Fruit fly (Drosophila melanogaster) whole organism, embryonic: ENCODE results near the gene CG46244.
A peak's percentile ranks its signal among the peaks of the same experiment; 100 is the strongest.

Experiments used
- ATbp ChIP-seq: fragments of 200-800 bp; sonication (Bioruptor generic); optimal IDR thresholded peaks from 2 replicates; lab custom pipeline; 2017; ENCODE audit warnings: missing biosample characterization, mild to moderate bottlenecking, missing genetic modification characterization, missing genetic modification reagents
- Bdp1 ChIP-seq: fragments of 200-800 bp; sonication (Bioruptor generic); optimal IDR thresholded peaks from 3 replicates; lab custom pipeline; 2016; ENCODE audit warnings: missing biosample characterization, missing genetic modification characterization
- CG10209 ChIP-seq: fragments of 200-800 bp; sonication (Bioruptor generic); optimal IDR thresholded peaks from 3 replicates; lab custom pipeline; 2017; ENCODE audit warnings: missing biosample characterization, mild to moderate bottlenecking, missing genetic modification characterization, missing genetic modification reagents
- CG11456 ChIP-seq: fragments of 200-800 bp; sonication (Bioruptor generic); IDR thresholded peaks from 3 replicates; pipeline ENCODE4 v1.3.6; 2022; ENCODE audit warnings: missing biosample characterization, missing genetic modification characterization
- CG11696 ChIP-seq: fragments of 200-800 bp; sonication (Bioruptor generic); IDR thresholded peaks from 2 replicates; pipeline ENCODE4 v1.3.6; 2022; ENCODE audit warnings: missing biosample characterization, missing genetic modification characterization
- CG12942 ChIP-seq: fragments of 200-800 bp; sonication (Bioruptor generic); optimal IDR thresholded peaks from 3 replicates; lab custom pipeline; 2016; ENCODE audit warnings: missing biosample characterization, missing genetic modification characterization
- CG13624 ChIP-seq: fragments of 200-800 bp; sonication (Bioruptor generic); optimal IDR thresholded peaks from 2 replicates; lab custom pipeline; 2016; ENCODE audit warnings: missing biosample characterization, missing genetic modification characterization
- CG14860 ChIP-seq: fragments of 200-800 bp; sonication (Bioruptor generic); IDR thresholded peaks from 3 replicates; pipeline ENCODE4 v1.3.6; 2022; ENCODE audit warnings: missing biosample characterization, missing genetic modification characterization; ENCODE audit not compliant: partially characterized antibody
- CG15073 ChIP-seq: fragments of 200-800 bp; sonication (Bioruptor generic); optimal IDR thresholded peaks from 2 replicates; lab custom pipeline; 2016; ENCODE audit warnings: missing biosample characterization, missing genetic modification characterization
- CG15269 ChIP-seq: fragments of 200-800 bp; sonication (Bioruptor generic); optimal IDR thresholded peaks from 2 replicates; lab custom pipeline; 2018; ENCODE audit warnings: missing biosample characterization, mild to moderate bottlenecking, missing genetic modification characterization, moderate library complexity
- CG16863 ChIP-seq: fragments of 200-800 bp; sonication (Bioruptor generic); optimal IDR thresholded peaks from 3 replicates; lab custom pipeline; 2016; ENCODE audit warnings: missing biosample characterization, missing genetic modification characterization
- CG17359 ChIP-seq: fragments of 200-800 bp; sonication (Bioruptor generic); optimal IDR thresholded peaks from 3 replicates; lab custom pipeline; 2018; ENCODE audit warnings: missing biosample characterization, mild to moderate bottlenecking, missing genetic modification characterization, moderate library complexity
- CG17385 ChIP-seq: fragments of 200-800 bp; sonication (Bioruptor generic); optimal IDR thresholded peaks from 3 replicates; lab custom pipeline; 2018; ENCODE audit warnings: missing biosample characterization, mild to moderate bottlenecking, missing genetic modification characterization
- CG2120 ChIP-seq: fragments of 200-800 bp; sonication (Bioruptor generic); optimal IDR thresholded peaks from 3 replicates; lab custom pipeline; 2016; ENCODE audit warnings: missing biosample characterization, missing genetic modification characterization
- CG30020 ChIP-seq: fragments of 200-800 bp; optimal IDR thresholded peaks from 2 replicates; lab custom pipeline; 2019; ENCODE audit warnings: missing biosample characterization, mild to moderate bottlenecking, missing genetic modification characterization, moderate library complexity
- CG30403 ChIP-seq: fragments of 200-800 bp; sonication (Bioruptor generic); optimal IDR thresholded peaks from 3 replicates; lab custom pipeline; 2016; ENCODE audit warnings: missing biosample characterization, missing genetic modification characterization
- CG34422 ChIP-seq: fragments of 200-800 bp; sonication (Bioruptor generic); IDR thresholded peaks from 3 replicates; pipeline ENCODE4 v1.3.6; 2022; ENCODE audit warnings: missing biosample characterization, missing genetic modification characterization
- CG43689 ChIP-seq: fragments of 200-800 bp; sonication (Bioruptor generic); IDR thresholded peaks from 2 replicates; pipeline ENCODE4 v1.3.6; 2022; ENCODE audit warnings: missing biosample characterization, missing genetic modification characterization
- CG5180 ChIP-seq: fragments of 200-800 bp; sonication (Bioruptor generic); optimal IDR thresholded peaks from 3 replicates; lab custom pipeline; 2017; ENCODE audit warnings: missing biosample characterization, missing genetic modification characterization, mild to moderate bottlenecking, moderate library complexity, missing genetic modification reagents
- CG7963 ChIP-seq: fragments of 200-800 bp; sonication (Bioruptor generic); IDR thresholded peaks from 3 replicates; pipeline ENCODE4 v1.3.6; 2022; ENCODE audit warnings: missing biosample characterization, missing genetic modification characterization; ENCODE audit not compliant: partially characterized antibody
- CG8388 ChIP-seq: fragments of 200-800 bp; sonication (Bioruptor generic); optimal IDR thresholded peaks from 2 replicates; lab custom pipeline; 2019; ENCODE audit warnings: missing biosample characterization, mild to moderate bottlenecking, missing genetic modification characterization, moderate library complexity
- CG9215 ChIP-seq: fragments of 200-800 bp; sonication (Bioruptor generic); IDR thresholded peaks from 2 replicates; pipeline ENCODE4 v1.3.6; 2022; ENCODE audit warnings: missing biosample characterization, missing genetic modification characterization
- CG9437 ChIP-seq: fragments of 200-800 bp; sonication (Bioruptor generic); optimal IDR thresholded peaks from 2 replicates; lab custom pipeline; 2018; ENCODE audit warnings: missing biosample characterization, mild to moderate bottlenecking, missing genetic modification characterization
- CG9609 ChIP-seq: fragments of 200-800 bp; sonication (Bioruptor generic); optimal IDR thresholded peaks from 3 replicates; lab custom pipeline; 2016; ENCODE audit warnings: missing biosample characterization, missing genetic modification characterization
- Dad ChIP-seq: fragments of 200-800 bp; sonication (Bioruptor generic); optimal IDR thresholded peaks from 3 replicates; lab custom pipeline; 2016; ENCODE audit warnings: missing biosample characterization, missing genetic modification characterization
- Dbx ChIP-seq: fragments of 200-800 bp; sonication (Bioruptor generic); IDR thresholded peaks from 3 replicates; pipeline ENCODE4 v1.3.6; 2022; ENCODE audit warnings: missing biosample characterization, missing genetic modification characterization
- HmgZ ChIP-seq: fragments of 200-800 bp; sonication (Bioruptor generic); optimal IDR thresholded peaks from 2 replicates; lab custom pipeline; 2018; ENCODE audit warnings: missing biosample characterization, mild to moderate bottlenecking, missing genetic modification characterization
- NC2α ChIP-seq: fragments of 200-800 bp; sonication (Bioruptor generic); optimal IDR thresholded peaks from 2 replicates; lab custom pipeline; 2016; ENCODE audit warnings: missing biosample characterization, missing genetic modification characterization
- NC2β ChIP-seq: fragments of 200-800 bp; sonication (Bioruptor generic); optimal IDR thresholded peaks from 2 replicates; lab custom pipeline; 2016; ENCODE audit warnings: missing biosample characterization, missing genetic modification characterization
- Oli ChIP-seq: fragments of 200-800 bp; sonication (Bioruptor generic); optimal IDR thresholded peaks from 2 replicates; lab custom pipeline; 2018; ENCODE audit warnings: missing biosample characterization, mild to moderate bottlenecking, missing genetic modification characterization, moderate library complexity
- Opbp ChIP-seq: fragments of 200-800 bp; sonication (Bioruptor generic); IDR thresholded peaks from 3 replicates; pipeline ENCODE4 v1.3.6; 2022; ENCODE audit warnings: missing biosample characterization, missing genetic modification characterization; ENCODE audit not compliant: partially characterized antibody
- Side ChIP-seq: fragments of 200-800 bp; sonication (Bioruptor generic); optimal IDR thresholded peaks from 2 replicates; lab custom pipeline; 2016; ENCODE audit warnings: missing biosample characterization, missing genetic modification characterization
- Sry-δ ChIP-seq: fragments of 200-800 bp; sonication (Bioruptor generic); optimal IDR thresholded peaks from 2 replicates; lab custom pipeline; 2016; ENCODE audit warnings: missing biosample characterization, missing genetic modification characterization
- Vsx1 ChIP-seq: fragments of 200-800 bp; sonication (Bioruptor generic); optimal IDR thresholded peaks from 2 replicates; lab custom pipeline; 2017; ENCODE audit warnings: missing biosample characterization, mild to moderate bottlenecking, missing genetic modification characterization, missing genetic modification reagents
- az2 ChIP-seq: fragments of 200-800 bp; sonication (Bioruptor generic); optimal IDR thresholded peaks from 3 replicates; lab custom pipeline; 2016; ENCODE audit warnings: missing biosample characterization, missing genetic modification characterization
- bigmax ChIP-seq: fragments of 200-800 bp; sonication (Bioruptor generic); optimal IDR thresholded peaks from 2 replicates; lab custom pipeline; 2018; ENCODE audit warnings: missing biosample characterization, mild to moderate bottlenecking, missing genetic modification characterization
- caup ChIP-seq: fragments of 200-800 bp; sonication (Bioruptor generic); optimal IDR thresholded peaks from 3 replicates; lab custom pipeline; 2017; ENCODE audit warnings: missing biosample characterization, mild to moderate bottlenecking, missing genetic modification characterization, moderate library complexity; ENCODE audit not compliant: severe bottlenecking
- crol ChIP-seq: fragments of 200-800 bp; sonication (Bioruptor generic); IDR thresholded peaks from 2 replicates; pipeline ENCODE4 v1.3.6; 2022; ENCODE audit warnings: missing biosample characterization, missing genetic modification characterization
- dmrt99B ChIP-seq: fragments of 200-800 bp; sonication (Bioruptor generic); optimal IDR thresholded peaks from 2 replicates; lab custom pipeline; 2018; ENCODE audit warnings: missing biosample characterization, mild to moderate bottlenecking, missing genetic modification characterization, moderate library complexity
- dysf ChIP-seq: fragments of 200-800 bp; sonication (Bioruptor generic); IDR thresholded peaks from 3 replicates; pipeline ENCODE4 v1.3.6; 2022; ENCODE audit warnings: missing biosample characterization, missing genetic modification characterization
- gcm ChIP-seq: fragments of 200-800 bp; sonication (Bioruptor generic); optimal IDR thresholded peaks from 2 replicates; lab custom pipeline; 2019; ENCODE audit warnings: missing biosample characterization, mild to moderate bottlenecking, missing genetic modification characterization, moderate library complexity
- jing ChIP-seq: fragments of 200-800 bp; sonication (Bioruptor generic); optimal IDR thresholded peaks from 2 replicates; lab custom pipeline; 2018; ENCODE audit warnings: missing biosample characterization, mild to moderate bottlenecking, missing genetic modification characterization
- nerfin-2 ChIP-seq: fragments of 200-800 bp; sonication (Bioruptor generic); IDR thresholded peaks from 2 replicates; pipeline ENCODE4 v1.3.6; 2022; ENCODE audit warnings: missing biosample characterization, missing genetic modification characterization; ENCODE audit not compliant: partially characterized antibody
- pum ChIP-seq: fragments of 200-800 bp; sonication (Bioruptor generic); optimal IDR thresholded peaks from 2 replicates; lab custom pipeline; 2016; ENCODE audit warnings: missing biosample characterization, missing genetic modification characterization
- pzg ChIP-seq: fragments of 200-800 bp; sonication (Bioruptor generic); optimal IDR thresholded peaks from 3 replicates; lab custom pipeline; 2018; ENCODE audit warnings: missing biosample characterization, mild to moderate bottlenecking, missing genetic modification characterization, moderate library complexity
- rib ChIP-seq: fragments of 200-800 bp; sonication (Bioruptor generic); IDR thresholded peaks from 2 replicates; pipeline ENCODE4 v1.3.6; 2022; ENCODE audit warnings: missing biosample characterization, missing genetic modification characterization
- row ChIP-seq: fragments of 200-800 bp; sonication (Bioruptor generic); IDR thresholded peaks from 3 replicates; pipeline ENCODE4 v1.3.6; 2022; ENCODE audit warnings: missing biosample characterization, missing genetic modification characterization
- run ChIP-seq: fragments of 200-800 bp; sonication (Bioruptor generic); optimal IDR thresholded peaks from 3 replicates; lab custom pipeline; 2018; ENCODE audit warnings: missing biosample characterization, mild to moderate bottlenecking, missing genetic modification characterization
- stwl ChIP-seq: fragments of 200-800 bp; sonication (Bioruptor generic); optimal IDR thresholded peaks from 3 replicates; lab custom pipeline; 2018; ENCODE audit warnings: missing biosample characterization, mild to moderate bottlenecking, missing genetic modification characterization, moderate library complexity
- wek ChIP-seq: fragments of 200-800 bp; sonication (Bioruptor generic); optimal IDR thresholded peaks from 3 replicates; lab custom pipeline; 2018; ENCODE audit warnings: missing biosample characterization, mild to moderate bottlenecking, missing genetic modification characterization, moderate library complexity

CG46244 gene

dm6 chr2L:19582185-19582584 is 24.2 kb upstream of the CG46244 start, which contains the start of gene Hakai (continued):
- TF ChIP-seq Dad (GFP tag; lab: Kevin White, UChicago) (peak; percentile 64), Side (GFP tag; lab: Kevin White, UChicago) (peak; percentile 51), az2 (peak; percentile 51), dmrt99B (tag; lab: Kevin White, UChicago) (peak; percentile 16), CG12942 (GFP tag; lab: Kevin White, UChicago) (peak; percentile 14), run (no peak), Opbp (GFP tag; lab: Robert Waterston, UW) (0 out of 3 replicates have a peak, but pooled peaks have one; percentile 20), Bdp1 (GFP tag; lab: Kevin White, UChicago) (peak; percentile 58), CG11456 (GFP tag; lab: Robert Waterston, UW) (peak; percentile 67; the same call in 1 of the 3 replicates), Vsx1 (no peak), gcm (GFP tag; lab: Kevin White, UChicago) (peak; percentile 13), CG17385 (GFP tag; lab: Kevin White, UChicago) (peak; percentile 28), CG13624 (GFP tag; lab: Kevin White, UChicago) (peak; percentile 77), Sry-δ (GFP tag; lab: Kevin White, UChicago) (peak; percentile 55), row (GFP tag; lab: Robert Waterston, UW) (peak; percentile 73), CG43689 (no peak), nerfin-2 (GFP tag; lab: Robert Waterston, UW) (peak; percentile 33; the same call in 1 of the 2 replicates), CG9437 (GFP tag; lab: Kevin White, UChicago) (no peak), wek (no peak), CG2120 (GFP tag; lab: Kevin White, UChicago) (peak; percentile 75), CG15073 (no peak), rib (no peak), crol (0 out of 2 replicates have a peak, but pooled peaks have one; percentile 11), CG34422 (GFP tag; lab: Robert Waterston, UW) (peak; percentile 71; the same call in 1 of the 3 replicates), caup (GFP tag; lab: Kevin White, UChicago) (peak; percentile 26), ATbp (GFP tag; lab: Kevin White, UChicago) (no peak), HmgZ (tag; lab: Kevin White, UChicago) (peak; percentile 57), stwl (peak; percentile 82), CG16863 (GFP tag; lab: Kevin White, UChicago) (peak; percentile 48), pzg (GFP tag; lab: Kevin White, UChicago) (peak; percentile 81), NC2β (peak; percentile 41), CG17359 (tag; lab: Kevin White, UChicago) (no peak), dysf (GFP tag; lab: Robert Waterston, UW) (peak; percentile 56; the same call in 2 of the 3 replicates), CG11696 (GFP tag; lab: Robert Waterston, UW) (no peak), bigmax (GFP tag; lab: Kevin White, UChicago) (no peak), Oli (tag; lab: Kevin White, UChicago) (peak; percentile 16), CG30020 (tag; lab: Kevin White, UChicago) (peak; percentile 33), CG10209 (GFP tag; lab: Kevin White, UChicago) (peak; percentile 11), CG14860 (GFP tag; lab: Robert Waterston, UW) (0 out of 3 replicates have a peak, but pooled peaks have one; percentile 28), CG15269 (tag; lab: Kevin White, UChicago) (peak; percentile 56), CG5180 (GFP tag; lab: Kevin White, UChicago) (no peak), CG9215 (peak; percentile 64), NC2α (GFP tag; lab: Kevin White, UChicago) (peak; percentile 52), pum (GFP tag; lab: Kevin White, UChicago) (peak; percentile 77), CG30403 (GFP tag; lab: Kevin White, UChicago) (peak; percentile 77), jing (no peak), CG9609 (GFP tag; lab: Kevin White, UChicago) (peak; percentile 64), CG8388 (GFP tag; lab: Kevin White, UChicago) (peak; percentile 37), CG7963 (GFP tag; lab: Robert Waterston, UW) (0 out of 3 replicates have a peak, but pooled peaks have one; percentile 32), Dbx (GFP tag; lab: Robert Waterston, UW) (peak; percentile 69; the same call in 2 of the 3 replicates)
